Worm (Caenorhabditis elegans): ENCODE data around the gene F12A10.6.

The F12A10.6 gene

ce11 chrII:5458683-5459410, 35.5 kb downstream of the F12A10.6 start:
- TF ChIP-seq skn-1 (tag; optimal IDR thresholded peaks at IDR 0.05) = no peak
- TF ChIP-seq blmp-1 (tag; optimal IDR thresholded peaks at IDR 0.05; ENCODE audit: insufficient read depth) = peak; percentile 54
- TF ChIP-seq fos-1 (tag; optimal IDR thresholded peaks at IDR 0.05) = peak; percentile 34

ce11 chrII:5455650-5456355, 38.5 kb downstream of the F12A10.6 start, which contains the start of gene daz-1:
daz-1 (plus strand) TSS chrII:5456305.
- TF ChIP-seq sma-3 (GFP tag; optimal IDR thresholded peaks at IDR 0.05) = no peak
- no peak for TF ChIP-seq aly-2 (tag; optimal IDR thresholded peaks at IDR 0.05)
- no peak for TF ChIP-seq mbf-1 (tag; optimal IDR thresholded peaks at IDR 0.05)
- TF ChIP-seq nhr-6 (tag; optimal IDR thresholded peaks at IDR 0.05) = no peak
- no peak for TF ChIP-seq mdl-1 (tag; optimal IDR thresholded peaks at IDR 0.05)
- TF ChIP-seq unc-62 (GFP tag; optimal IDR thresholded peaks at IDR 0.05) = no peak
- no peak for TF ChIP-seq dmd-4 (tag; optimal IDR thresholded peaks at IDR 0.05)

ce11 chrII:5453547-5453946, 40.8 kb downstream of the F12A10.6 start, which contains the start of gene dhs-5:
dhs-5 (plus strand) TSS chrII:5453847.
- no peak for TF ChIP-seq skn-1 (tag; optimal IDR thresholded peaks at IDR 0.05)
- TF ChIP-seq mab-5 (tag; optimal IDR thresholded peaks at IDR 0.05) = no peak

ce11 chrII:5451278-5451677, 43.0 kb downstream of the F12A10.6 start:
- no peak for TF ChIP-seq nhr-25 (tag; optimal IDR thresholded peaks at IDR 0.05)

- TF ChIP-seq elt-3 (tag; optimal IDR thresholded peaks at IDR 0.05) (no peak), sma-3 (GFP tag; optimal IDR thresholded peaks at IDR 0.05) (peak; percentile 56)
Measured at ce11 chrII:5449620-5450019, 44.7 kb downstream of the F12A10.6 start.

ce11 chrII:5449219-5449618, 45.1 kb downstream of the F12A10.6 start:
- TF ChIP-seq mbf-1 (tag; optimal IDR thresholded peaks at IDR 0.05) (no peak), F13H6.1 (tag; optimal IDR thresholded peaks at IDR 0.05) (peak; percentile 52), sma-9 (GFP tag; optimal IDR thresholded peaks at IDR 0.05) (peak; percentile 60), sma-9 (tag; optimal IDR thresholded peaks at IDR 0.05) (no peak)

- TF ChIP-seq lsy-2 (tag; optimal IDR thresholded peaks at IDR 0.05) (no peak), ztf-1 (GFP tag; conservative IDR thresholded peaks at IDR 0.05) (no peak), peb-1 (tag; optimal IDR thresholded peaks at IDR 0.05) (no peak), ztf-4 (tag; optimal IDR thresholded peaks at IDR 0.05) (no peak), ceh-82 (tag; optimal IDR thresholded peaks at IDR 0.05) (no peak), gmeb-1 (tag; optimal IDR thresholded peaks at IDR 0.05) (no peak), mbf-1 (tag; optimal IDR thresholded peaks at IDR 0.05) (no peak), nhr-21 (tag; optimal IDR thresholded peaks at IDR 0.05) (no peak), sma-9 (GFP tag; optimal IDR thresholded peaks at IDR 0.05) (no peak), sma-9 (tag; optimal IDR thresholded peaks at IDR 0.05) (no peak)
Measured at ce11 chrII:5447381-5447780, 46.9 kb downstream of the F12A10.6 start, which contains the start of gene cex-1. cex-1 (plus strand) TSS chrII:5447681.

ce11 chrII:5446506-5446905, 47.8 kb downstream of the F12A10.6 start, which contains the start of gene nmr-1:
nmr-1 (minus strand) TSS chrII:5446606.
- no peak for TF ChIP-seq nhr-11 (tag; optimal IDR thresholded peaks at IDR 0.05)
- TF ChIP-seq Y55F3AM.14 (GFP tag; optimal IDR thresholded peaks at IDR 0.05) = no peak
- TF ChIP-seq blmp-1 (tag; optimal IDR thresholded peaks at IDR 0.05; ENCODE audit: insufficient read depth) = no peak
- TF ChIP-seq ztf-11 (tag; optimal IDR thresholded peaks at IDR 0.05) = no peak
- TF ChIP-seq R02D3.7 (tag; optimal IDR thresholded peaks at IDR 0.05) = no peak
- no peak for TF ChIP-seq snpc-4 (tag; optimal IDR thresholded peaks at IDR 0.05)
- no peak for TF ChIP-seq nhr-237 (tag; optimal IDR thresholded peaks at IDR 0.05)
- TF ChIP-seq skn-1 (tag; optimal IDR thresholded peaks at IDR 0.05) = no peak

Data from whole organism, L2 larva.